Fruit fly (Drosophila melanogaster) Kc167 (cell line): ENCODE measurements around the gene CG3168.

Experiments used
- Myc ChIP-seq: fragments of >200 bp; optimal IDR thresholded peaks from 2 replicates; lab custom pipeline; 2017; ENCODE audit warnings: missing external identifiers
- Sin3A ChIP-seq: fragments of >200 bp; optimal IDR thresholded peaks from 2 replicates; lab custom pipeline; 2018; ENCODE audit warnings: missing external identifiers
- h ChIP-seq: fragments of >200 bp; optimal IDR thresholded peaks from 3 replicates; lab custom pipeline; 2018; ENCODE audit warnings: missing external identifiers
- psq ChIP-seq: fragments of >200 bp; optimal IDR thresholded peaks from 2 replicates; lab custom pipeline; 2017; ENCODE audit warnings: missing external identifiers

- TF ChIP-seq psq (no peak), h (lab: Kevin White, UChicago) (no peak), Myc (no peak), Sin3A (no peak)
Measured at dm6 chrX:6778780-6779179, 39.0 kb upstream of the CG3168 start.
